Worm (Caenorhabditis elegans) whole organism, L1 larva: Measurements from ENCODE around the gene T03F7.7.

Experiments
- blmp-1 ChIP-seq: fragments of 150-350 bp; optimal IDR thresholded peaks from 2 replicates; lab custom pipeline; 2014; ENCODE audit warnings: missing biosample characterization, missing genetic modification characterization
- fkh-8 ChIP-seq: sonication (generic microtip); optimal IDR thresholded peaks from 2 replicates; lab custom pipeline; 2016; ENCODE audit warnings: mild to moderate bottlenecking, missing genetic modification characterization, missing compliant biosample characterization
- nhr-12 ChIP-seq: sonication (generic microtip); optimal IDR thresholded peaks from 2 replicates; lab custom pipeline; 2017; ENCODE audit warnings: missing biosample characterization, missing genetic modification characterization
- nhr-28 ChIP-seq: fragments of 150-350 bp; optimal IDR thresholded peaks from 2 replicates; lab custom pipeline; 2014; ENCODE audit warnings: missing biosample characterization, missing genetic modification characterization
- nhr-77 ChIP-seq: fragments of 150-350 bp; optimal IDR thresholded peaks from 2 replicates; lab custom pipeline; 2014; ENCODE audit warnings: missing biosample characterization, missing genetic modification characterization
- pqm-1 ChIP-seq: sonication (generic microtip); optimal IDR thresholded peaks from 3 replicates; lab custom pipeline; 2017; ENCODE audit warnings: missing biosample characterization, missing genetic modification characterization
- rnt-1 ChIP-seq: sonication (generic microtip); optimal IDR thresholded peaks from 2 replicates; lab custom pipeline; 2016; ENCODE audit warnings: mild to moderate bottlenecking, missing genetic modification characterization, moderate library complexity, missing compliant biosample characterization
- snpc-4 ChIP-seq: fragments of 150-350 bp; optimal IDR thresholded peaks from 2 replicates; lab custom pipeline; 2014; ENCODE audit warnings: missing biosample characterization, missing genetic modification characterization
- sptf-1 ChIP-seq: fragments of 150-350 bp; optimal IDR thresholded peaks from 2 replicates; lab custom pipeline; 2014; ENCODE audit warnings: missing biosample characterization, missing genetic modification characterization
- unc-30 ChIP-seq: sonication (generic microtip); optimal IDR thresholded peaks from 2 replicates; lab custom pipeline; 2017; ENCODE audit warnings: missing biosample characterization, missing genetic modification characterization
- unc-62 ChIP-seq: fragments of 150-350 bp; optimal IDR thresholded peaks from 2 replicates; lab custom pipeline; 2014; ENCODE audit warnings: missing biosample characterization, missing genetic modification reagents, missing genetic modification characterization

DNA sequence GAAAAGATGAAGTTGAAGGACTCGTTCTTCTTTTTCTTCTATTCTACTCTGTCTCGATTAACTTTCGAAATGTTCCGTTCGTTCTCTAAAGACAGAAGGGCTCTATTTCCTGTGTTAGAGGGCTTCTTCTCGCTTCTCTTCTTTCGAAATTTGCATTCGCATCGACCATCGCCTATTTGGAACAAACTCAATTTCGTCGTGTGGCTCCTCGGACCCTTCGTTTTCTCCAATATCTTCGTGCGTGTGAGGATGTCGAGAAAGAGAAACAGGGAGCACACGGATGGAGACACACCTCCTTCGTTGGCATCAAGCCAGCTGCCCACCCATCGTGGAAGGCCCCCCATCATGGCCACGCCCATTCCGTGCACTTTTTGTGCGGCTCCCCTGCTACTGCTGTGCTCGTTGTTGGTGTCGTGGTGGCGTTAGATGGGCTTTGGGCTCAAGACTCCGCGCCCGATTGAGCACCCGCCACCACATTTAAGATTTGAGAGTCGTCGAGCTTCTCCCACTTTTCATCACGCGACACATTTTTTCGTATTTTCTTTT is 30.0 kb downstream of the T03F7.7 start:
- TF ChIP-seq unc-62 (GFP tag; lab: Kevin White, UChicago) (no peak), blmp-1 (no peak), rnt-1 (tag; lab: Kevin White, UChicago) (no peak), unc-30 (tag; lab: Kevin White, UChicago) (no peak), nhr-77 (no peak), sptf-1 (tag; lab: Kevin White, UChicago) (no peak), pqm-1 (no peak), fkh-8 (tag; lab: Kevin White, UChicago) (no peak), snpc-4 (tag; lab: Kevin White, UChicago) (no peak), nhr-28 (no peak), nhr-12 (tag; lab: Kevin White, UChicago) (no peak)
